Worm (Caenorhabditis elegans): ENCODE results near the gene him-3.

- no peak for TF ChIP-seq hlh-13 (GFP tag; optimal IDR thresholded peaks at IDR 0.05)
- TF ChIP-seq ahr-1 (tag; optimal IDR thresholded peaks at IDR 0.05) = no peak
- no peak for TF ChIP-seq hlh-30 (tag; optimal IDR thresholded peaks at IDR 0.05; ENCODE audit: insufficient read depth)
- TF ChIP-seq pha-4 (tag; optimal IDR thresholded peaks at IDR 0.05) = no peak
- TF ChIP-seq C38D4.7 (GFP tag; optimal IDR thresholded peaks at IDR 0.05) = no peak
- TF ChIP-seq nhr-11 (tag; optimal IDR thresholded peaks at IDR 0.05) = no peak
- no peak for TF ChIP-seq pha-2 (tag; optimal IDR thresholded peaks at IDR 0.05)
- no peak for TF ChIP-seq K02D7.2 (tag; optimal IDR thresholded peaks at IDR 0.05)
- no peak for TF ChIP-seq nhr-232 (tag; optimal IDR thresholded peaks at IDR 0.05)
These were observed 34.9 kb downstream of the him-3 start for ce11 chrIV:7012214-7012613.

Data from whole organism, late embryonic.